Worm (Caenorhabditis elegans) whole organism, L2 larva: ENCODE data around the gene T08A9.13.

Experiments
- F13H6.1 ChIP-seq: sonication (generic microtip); optimal IDR thresholded peaks from 2 replicates; lab custom pipeline; 2016; ENCODE audit warnings: missing genetic modification characterization, missing compliant biosample characterization
- ZK546.5 ChIP-seq: sonication (generic microtip); optimal IDR thresholded peaks from 2 replicates; lab custom pipeline; 2017; ENCODE audit warnings: missing biosample characterization, missing genetic modification characterization
- ama-1 ChIP-seq: fragments of 150-350 bp; optimal IDR thresholded peaks from 2 replicates; lab custom pipeline; 2018; ENCODE audit warnings: inconsistent platforms
- ceh-82 ChIP-seq: fragments of 150-350 bp; optimal IDR thresholded peaks from 2 replicates; lab custom pipeline; 2014; ENCODE audit warnings: missing biosample characterization, missing genetic modification characterization
- lin-13 ChIP-seq: fragments of 150-350 bp; optimal IDR thresholded peaks from 2 replicates; lab custom pipeline; 2014; ENCODE audit warnings: missing biosample characterization, missing genetic modification reagents, missing genetic modification characterization
- lsy-2 ChIP-seq, 2 experiments: fragments of 150-350 bp in 1 of 2; sonication (generic microtip) in 1 of 2; optimal IDR thresholded peaks; 2 replicates each; lab custom pipeline; 2014 to 2017; ENCODE audit warnings: missing biosample characterization in 2 of 2, missing genetic modification characterization in 2 of 2
- mdl-1 ChIP-seq, 2 experiments: fragments of 150-350 bp in 1 of 2; sonication (generic microtip) in 1 of 2; optimal IDR thresholded peaks; 2 replicates each; lab custom pipeline; 2017; ENCODE audit warnings: missing biosample characterization in 2 of 2, missing genetic modification characterization in 2 of 2
- nhr-23 ChIP-seq: fragments of 150-350 bp; optimal IDR thresholded peaks from 2 replicates; lab custom pipeline; 2014; ENCODE audit warnings: missing biosample characterization, missing genetic modification reagents, missing genetic modification characterization
- nhr-77 ChIP-seq: fragments of 150-350 bp; optimal IDR thresholded peaks from 2 replicates; lab custom pipeline; 2014; ENCODE audit warnings: missing biosample characterization, missing genetic modification characterization
- unc-39 ChIP-seq: fragments of 150-350 bp; optimal IDR thresholded peaks from 2 replicates; lab custom pipeline; 2014; ENCODE audit warnings: missing biosample characterization, missing genetic modification characterization
- zag-1 ChIP-seq: fragments of 150-350 bp; optimal IDR thresholded peaks from 2 replicates; lab custom pipeline; 2014; ENCODE audit warnings: missing biosample characterization, missing genetic modification characterization
- ztf-11 ChIP-seq: sonication (generic microtip); optimal IDR thresholded peaks from 2 replicates; lab custom pipeline; 2017; ENCODE audit warnings: missing biosample characterization, missing genetic modification characterization

DNA sequence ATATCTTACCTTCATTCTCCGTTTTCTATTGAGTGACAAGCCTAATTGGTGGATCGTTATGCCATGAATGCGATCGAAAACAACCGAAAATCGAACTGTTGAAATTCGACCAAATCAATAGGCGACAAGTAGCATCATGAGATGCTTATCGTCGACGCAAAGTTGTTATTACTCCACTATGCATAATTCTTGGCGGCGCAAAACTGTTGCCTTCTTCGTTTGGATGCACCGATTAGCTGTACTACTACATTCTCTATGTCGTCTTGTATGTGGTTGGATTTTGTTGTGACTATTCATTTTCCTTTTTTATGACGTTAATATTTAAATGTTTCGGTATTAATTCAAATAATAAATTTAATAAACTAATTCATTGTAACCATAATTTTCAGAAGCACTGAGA lies 50.3 kb downstream of the T08A9.13 start, which contains the start of gene F46H5.11:
- TF ChIP-seq lsy-2 (tag; optimal IDR thresholded peaks at IDR 0.05; lab: Kevin White, UChicago) (no peak), mdl-1 (tag; optimal IDR thresholded peaks at IDR 0.05; lab: Kevin White, UChicago) (no peak), nhr-77 (tag; lab: Kevin White, UChicago) (no peak), unc-39 (tag; lab: Kevin White, UChicago) (no peak), ZK546.5 (tag; lab: Kevin White, UChicago) (no peak), F13H6.1 (tag; lab: Kevin White, UChicago) (no peak), ztf-11 (tag; lab: Kevin White, UChicago) (no peak), lin-13 (GFP tag; lab: Kevin White, UChicago) (no peak), nhr-23 (tag; lab: Kevin White, UChicago) (no peak), ama-1 (lab: Kevin White, UChicago) (no peak), zag-1 (tag; lab: Kevin White, UChicago) (no peak), ceh-82 (tag; lab: Kevin White, UChicago) (no peak)
